Worm (Caenorhabditis elegans): ENCODE data around the gene C01F6.14.

Gene C01F6.14

ce11 chrIV:9144405-9144804 lies 40.5 kb upstream of the C01F6.14 start, which contains the start of gene flp-1:
TSS of gene flp-1 (plus strand) at chrIV:9144705.
- TF ChIP-seq lsy-12 (tag; optimal IDR thresholded peaks at IDR 0.05) (no peak), ceh-28 (tag; optimal IDR thresholded peaks at IDR 0.05) (no peak), nfya-1 (tag; optimal IDR thresholded peaks at IDR 0.05; ENCODE audit: insufficient read depth) (no peak), lin-39 (tag; optimal IDR thresholded peaks at IDR 0.05) (no peak), ztf-4 (tag; optimal IDR thresholded peaks at IDR 0.05) (no peak), ztf-11 (tag; optimal IDR thresholded peaks at IDR 0.05) (no peak), snpc-4 (tag; optimal IDR thresholded peaks at IDR 0.05) (no peak), eor-1 (tag; optimal IDR thresholded peaks at IDR 0.05) (no peak), nhr-237 (tag; optimal IDR thresholded peaks at IDR 0.05) (no peak)

DNA sequence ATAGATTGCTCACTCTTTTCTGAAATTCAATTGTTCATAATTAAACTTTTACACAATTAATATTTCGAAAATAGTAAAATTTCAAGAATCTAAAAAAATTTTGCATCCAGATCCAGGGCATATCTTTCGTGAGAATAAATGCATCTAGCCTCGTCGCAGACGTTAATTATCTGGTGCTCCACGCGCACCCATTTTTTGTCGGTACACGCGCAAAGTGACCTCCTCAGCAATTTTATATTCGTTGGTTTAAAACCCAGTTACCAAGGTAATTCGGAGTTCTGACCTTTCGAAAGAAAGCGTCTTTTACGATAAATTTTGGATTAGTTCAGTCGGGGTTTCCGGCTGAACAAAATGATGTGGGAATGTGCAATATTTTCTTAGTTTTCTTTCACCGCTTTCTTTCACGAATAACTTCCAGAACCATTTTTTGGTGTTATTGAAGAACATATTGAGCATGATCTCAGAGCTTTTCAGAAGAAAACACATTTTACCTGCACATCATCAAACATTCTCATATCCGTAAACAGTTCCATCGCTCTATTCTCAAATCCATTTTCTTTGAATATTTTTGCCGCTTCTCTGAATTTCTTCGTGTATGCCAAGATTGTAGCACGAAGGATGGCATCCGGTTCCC lies 36.4 kb upstream of the C01F6.14 start:
- TF ChIP-seq lin-39 (tag; optimal IDR thresholded peaks at IDR 0.05) (no peak), lsy-12 (tag; optimal IDR thresholded peaks at IDR 0.05) (no peak), nhr-25 (tag; optimal IDR thresholded peaks at IDR 0.05) (no peak), mdl-1 (tag; optimal IDR thresholded peaks at IDR 0.05) (no peak), nfya-1 (tag; optimal IDR thresholded peaks at IDR 0.05; ENCODE audit: insufficient read depth) (no peak), ceh-9 (tag; optimal IDR thresholded peaks at IDR 0.05) (no peak), fkh-10 (GFP tag; optimal IDR thresholded peaks at IDR 0.05) (no peak), nhr-23 (tag; optimal IDR thresholded peaks at IDR 0.05) (no peak), elt-2 (tag; optimal IDR thresholded peaks at IDR 0.05) (no peak), lin-15B (tag; optimal IDR thresholded peaks at IDR 0.05) (no peak), pha-4 (tag; optimal IDR thresholded peaks at IDR 0.05) (no peak), ZK546.5 (tag; optimal IDR thresholded peaks at IDR 0.05) (no peak)

ce11 chrIV:9135377-9135776 lies 31.5 kb upstream of the C01F6.14 start, which contains the start of gene delm-1:
TSS of gene delm-1 (minus strand) at chrIV:9135477.
- TF ChIP-seq egl-27 (tag; optimal IDR thresholded peaks at IDR 0.05), result no peak
- TF ChIP-seq egl-5 (tag; optimal IDR thresholded peaks at IDR 0.05), result no peak
- TF ChIP-seq nhr-23 (tag; optimal IDR thresholded peaks at IDR 0.05), result no peak
- no peak for TF ChIP-seq fkh-10 (GFP tag; optimal IDR thresholded peaks at IDR 0.05)
- TF ChIP-seq elt-2 (tag; optimal IDR thresholded peaks at IDR 0.05), result no peak
- no peak for TF ChIP-seq snpc-4 (tag; optimal IDR thresholded peaks at IDR 0.05)
- TF ChIP-seq unc-62 (GFP tag; optimal IDR thresholded peaks at IDR 0.05), result no peak
- TF ChIP-seq nhr-11 (tag; optimal IDR thresholded peaks at IDR 0.05), result no peak
- TF ChIP-seq lin-15B (tag; optimal IDR thresholded peaks at IDR 0.05), result no peak
- no peak for TF ChIP-seq daf-12 (tag; optimal IDR thresholded peaks at IDR 0.05)
- no peak for TF ChIP-seq nhr-76 (tag; optimal IDR thresholded peaks at IDR 0.05)
- TF ChIP-seq ztf-4 (tag; optimal IDR thresholded peaks at IDR 0.05), result no peak
- no peak for TF ChIP-seq nhr-12 (tag; optimal IDR thresholded peaks at IDR 0.05)
- no peak for TF ChIP-seq R02D3.7 (tag; optimal IDR thresholded peaks at IDR 0.05)
- no peak for TF ChIP-seq nhr-67 (tag; optimal IDR thresholded peaks at IDR 0.05)
- no peak for TF ChIP-seq aly-2 (tag; optimal IDR thresholded peaks at IDR 0.05)
- no peak for TF ChIP-seq lin-39 (tag; optimal IDR thresholded peaks at IDR 0.05)
- no peak for TF ChIP-seq ztf-11 (tag; optimal IDR thresholded peaks at IDR 0.05)
- TF ChIP-seq ceh-28 (tag; optimal IDR thresholded peaks at IDR 0.05), result no peak
- TF ChIP-seq elt-1 (tag; optimal IDR thresholded peaks at IDR 0.05), result no peak

- TF ChIP-seq aly-2 (tag; optimal IDR thresholded peaks at IDR 0.05), result no peak
- peak; percentile 45 for TF ChIP-seq snpc-4 (tag; optimal IDR thresholded peaks at IDR 0.05)
Observed at ce11 chrIV:9130605-9131004, 26.7 kb upstream of the C01F6.14 start.

DNA sequence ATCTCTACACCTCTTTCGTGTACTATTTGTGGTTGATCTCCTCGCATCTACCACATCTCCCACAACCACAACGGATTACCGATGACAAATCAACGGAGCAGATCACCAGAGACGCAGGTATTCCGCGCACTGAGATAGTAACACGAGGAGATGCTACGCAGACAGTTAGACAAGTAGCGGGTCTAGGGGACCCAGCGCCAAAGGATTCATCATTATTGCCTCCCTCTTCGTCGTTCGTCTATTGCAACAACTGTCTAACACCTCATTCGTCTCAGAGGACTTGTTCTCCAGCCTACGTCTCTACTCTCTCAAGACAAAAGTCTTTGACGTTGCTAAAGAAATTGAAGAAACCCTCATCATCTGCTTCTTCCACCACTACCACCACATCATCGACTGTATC lies 17.6 kb upstream of the C01F6.14 start:
- peak; percentile 4 for TF ChIP-seq pha-4 (tag; optimal IDR thresholded peaks at IDR 0.05)
- peak; percentile 63 for TF ChIP-seq nhr-25 (tag; optimal IDR thresholded peaks at IDR 0.05)
- peak; percentile 31 for TF ChIP-seq hmg-11 (tag; optimal IDR thresholded peaks at IDR 0.05)
- TF ChIP-seq elt-3 (tag; optimal IDR thresholded peaks at IDR 0.05), result peak in 1 of 3 experiments; percentile 29
- no peak for TF ChIP-seq fkh-10 (GFP tag; optimal IDR thresholded peaks at IDR 0.05)
- peak; percentile 65 for TF ChIP-seq nhr-23 (tag; optimal IDR thresholded peaks at IDR 0.05)
- peak; percentile 9 for TF ChIP-seq egl-5 (tag; optimal IDR thresholded peaks at IDR 0.05)
- TF ChIP-seq unc-62 (GFP tag; optimal IDR thresholded peaks at IDR 0.05), result no peak
- peak; percentile 31 for TF ChIP-seq lin-15B (tag; optimal IDR thresholded peaks at IDR 0.05)
- peak; percentile 36 for TF ChIP-seq jun-1 (tag; optimal IDR thresholded peaks at IDR 0.05)
- TF ChIP-seq nhr-43 (tag; optimal IDR thresholded peaks at IDR 0.05; ENCODE audit: poor library complexity, severe bottlenecking), result peak; percentile 81
- no peak for TF ChIP-seq fkh-2 (tag; optimal IDR thresholded peaks at IDR 0.05)
- TF ChIP-seq mdl-1 (tag; optimal IDR thresholded peaks at IDR 0.05), result peak; percentile 42
- TF ChIP-seq nfya-1 (tag; optimal IDR thresholded peaks at IDR 0.05; ENCODE audit: insufficient read depth), result peak; percentile 46

Data from whole organism, L3 larva.